Fruit fly (Drosophila melanogaster): Measurements from ENCODE around the gene CG18809.

- TF ChIP-seq ranshi (GFP tag; IDR thresholded peaks at IDR 0.05): no peak
- no peak for TF ChIP-seq sr (GFP tag; IDR thresholded peaks at IDR 0.05)
- no peak for TF ChIP-seq Hsf (GFP tag; optimal IDR thresholded peaks at IDR 0.05)
- no peak for TF ChIP-seq CG17359 (tag; optimal IDR thresholded peaks at IDR 0.05)
- TF ChIP-seq pzg (GFP tag; optimal IDR thresholded peaks at IDR 0.05): no peak
Measured at dm6 chrX:19717041-19717440, 27.1 kb downstream of the CG18809 start.

All from whole organism, embryonic.